Worm (Caenorhabditis elegans): ENCODE data around the gene iglr-2.

- no peak for TF ChIP-seq fkh-10 (GFP tag; optimal IDR thresholded peaks at IDR 0.05)
- no peak for TF ChIP-seq ceh-9 (tag; optimal IDR thresholded peaks at IDR 0.05)
- peak; percentile 44 for TF ChIP-seq dve-1 (tag; optimal IDR thresholded peaks at IDR 0.05)
- no peak for TF ChIP-seq madf-2 (tag; optimal IDR thresholded peaks at IDR 0.05)
- no peak for TF ChIP-seq ahr-1 (tag; optimal IDR thresholded peaks at IDR 0.05)
- no peak for TF ChIP-seq dmd-4 (tag; optimal IDR thresholded peaks at IDR 0.05; ENCODE audit: borderline replicate concordance)
- TF ChIP-seq npax-4 (tag; optimal IDR thresholded peaks at IDR 0.05) = no peak
- no peak for TF ChIP-seq elt-2 (tag; optimal IDR thresholded peaks at IDR 0.05)
- no peak for TF ChIP-seq ceh-34 (tag; optimal IDR thresholded peaks at IDR 0.05)
- TF ChIP-seq fax-1 (tag; optimal IDR thresholded peaks at IDR 0.05) = no peak
- no peak for TF ChIP-seq hlh-15 (tag; optimal IDR thresholded peaks at IDR 0.05)
Measured at ce11 chrIII:8358213-8358672, 27.1 kb upstream of the iglr-2 start, which contains the start of the genes R05D3.8 and rfp-1.
